Fruit fly (Drosophila melanogaster) whole organism, wandering third instar larva: ENCODE measurements around the gene Or83a.
A peak's percentile ranks its signal among the peaks of the same experiment; 100 is the strongest.

ENCODE experiments used
- CG9705 ChIP-seq: fragments of 200-800 bp; sonication (Bioruptor generic); optimal IDR thresholded peaks from 2 replicates; lab custom pipeline; 2018; ENCODE audit warnings: missing biosample characterization, mild to moderate bottlenecking, missing genetic modification characterization
- CrebA ChIP-seq: fragments of 200-800 bp; sonication (Bioruptor generic); optimal IDR thresholded peaks from 2 replicates; lab custom pipeline; 2016; ENCODE audit warnings: missing biosample characterization, mild to moderate bottlenecking, missing genetic modification characterization, borderline replicate concordance
- GATAd ChIP-seq: sonication (Bioruptor generic); optimal IDR thresholded peaks from 2 replicates; lab custom pipeline; 2016; ENCODE audit warnings: missing biosample characterization, missing genetic modification characterization
- dmrt93B ChIP-seq: fragments of 200-800 bp; sonication (Bioruptor generic); optimal IDR thresholded peaks from 2 replicates; lab custom pipeline; 2018; ENCODE audit warnings: missing biosample characterization, mild to moderate bottlenecking, missing genetic modification characterization
- foxo ChIP-seq, 2 experiments: fragments of 200-800 bp; sonication (Bioruptor generic); optimal IDR thresholded peaks; 2 replicates in 1 of 2; 3 replicates in 1 of 2; lab custom pipeline; 2016 to 2017; ENCODE audit warnings: missing biosample characterization in 2 of 2, missing genetic modification characterization in 2 of 2
- lola ChIP-seq: fragments of >200 bp; optimal IDR thresholded peaks from 2 replicates; lab custom pipeline; 2017; ENCODE audit warnings: missing biosample characterization, missing genetic modification characterization
- psq ChIP-seq: fragments of 200-800 bp; sonication (Bioruptor generic); optimal IDR thresholded peaks from 3 replicates; lab custom pipeline; 2017; ENCODE audit warnings: missing biosample characterization, mild to moderate bottlenecking, missing genetic modification characterization, moderate library complexity
- sage ChIP-seq: fragments of 200-800 bp; sonication (Bioruptor generic); optimal IDR thresholded peaks from 2 replicates; lab custom pipeline; 2016; ENCODE audit warnings: missing biosample characterization, mild to moderate bottlenecking, missing genetic modification characterization

dm6 chr3R:5361681-5362319 lies 37.2 kb downstream of the Or83a start:
- peak; percentile 45 to 96 for TF ChIP-seq foxo (GFP tag; optimal IDR thresholded peaks at IDR 0.05; lab: Kevin White, UChicago)
- TF ChIP-seq dmrt93B (GFP tag; lab: Kevin White, UChicago), result no peak
- no peak for TF ChIP-seq GATAd (GFP tag; lab: Kevin White, UChicago)
- peak; percentile 86 for TF ChIP-seq psq
- peak; percentile 88 for TF ChIP-seq sage (GFP tag; lab: Kevin White, UChicago)
- TF ChIP-seq CG9705 (GFP tag; lab: Kevin White, UChicago), result peak; percentile 43
- no peak for TF ChIP-seq CrebA
- TF ChIP-seq lola (GFP tag; lab: Kevin White, UChicago), result no peak
